Worm (Caenorhabditis elegans) whole organism, L4/young adult: ENCODE results near the gene T13F3.6.

Experiments used
- W03F9.2 ChIP-seq: fragments of 150-350 bp; optimal IDR thresholded peaks from 2 replicates; lab custom pipeline; 2014; ENCODE audit warnings: missing biosample characterization, missing genetic modification characterization
- dao-5 ChIP-seq: sonication (generic microtip); optimal IDR thresholded peaks from 2 replicates; lab custom pipeline; 2016; ENCODE audit warnings: missing genotype, missing genetic modification characterization, moderate library complexity, missing compliant biosample characterization
- him-1 ChIP-seq: sonication (generic microtip); optimal IDR thresholded peaks from 2 replicates; lab custom pipeline; 2016; ENCODE audit warnings: missing genotype, missing genetic modification reagents, missing genetic modification characterization, missing compliant biosample characterization

DNA sequence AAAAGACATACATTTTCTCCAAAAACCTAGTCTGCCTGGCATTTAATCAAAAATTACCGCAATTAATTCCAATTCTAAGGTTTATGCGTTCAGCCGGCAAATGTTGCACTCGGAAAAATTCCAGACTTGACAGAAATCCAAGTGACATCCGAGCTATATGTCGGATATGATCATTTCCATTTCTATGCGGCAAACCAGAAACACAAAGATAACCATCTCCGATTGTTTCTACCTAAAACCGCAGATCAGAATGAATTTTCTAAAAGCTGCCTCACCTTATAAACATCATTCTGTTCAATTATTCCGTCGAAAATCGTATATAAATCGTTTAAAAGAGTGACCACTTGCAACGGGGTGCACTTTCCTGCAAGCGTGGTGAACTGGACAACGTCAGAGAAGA, 21.9 kb downstream of the T13F3.6 start:
- TF ChIP-seq dao-5 (tag; lab: Kevin White, UChicago) (no peak), W03F9.2 (tag; lab: Kevin White, UChicago) (no peak), him-1 (tag; lab: Kevin White, UChicago) (no peak)
